Worm (Caenorhabditis elegans): ENCODE measurements around the gene ZK1240.6.

ce11 chrII:2330462-2330861 lies 7.8 kb upstream of the ZK1240.6 start:
- TF ChIP-seq flt-1 (GFP tag; IDR thresholded peaks at IDR 0.05) (peak; percentile 63), cog-1 (tag; optimal IDR thresholded peaks at IDR 0.05) (no peak), tab-1 (GFP tag; IDR thresholded peaks at IDR 0.05) (no peak), T22C8.4 (GFP tag; IDR thresholded peaks at IDR 0.05) (no peak), ztf-23 (GFP tag; IDR thresholded peaks at IDR 0.05) (no peak), ztf-29 (GFP tag; IDR thresholded peaks at IDR 0.05) (no peak), med-1 (GFP tag; optimal IDR thresholded peaks at IDR 0.05; ENCODE audit: insufficient read depth) (no peak)
